Worm (Caenorhabditis elegans) whole organism, L4 larva: ENCODE results near the gene sra-27.

Experiments
- T26A8.4 ChIP-seq: fragments of 200-800 bp; sonication (Bioruptor generic); IDR thresholded peaks from 2 replicates; pipeline ENCODE4 v1.3.6; 2022; ENCODE audit warnings: missing genetic modification characterization, missing compliant biosample characterization
- ctbp-1 ChIP-seq: fragments of 200-800 bp; sonication (Bioruptor generic); IDR thresholded peaks from 2 replicates; pipeline ENCODE4 v1.3.6; 2022; ENCODE audit warnings: missing genetic modification reagents, missing genetic modification characterization, missing compliant biosample characterization
- egl-27 ChIP-seq: sonication (generic microtip); optimal IDR thresholded peaks from 3 replicates; lab custom pipeline; 2017; ENCODE audit warnings: missing biosample characterization, missing genetic modification reagents, missing genetic modification characterization
- gei-8 ChIP-seq: fragments of 200-800 bp; sonication (Bioruptor generic); optimal IDR thresholded peaks from 2 replicates; lab custom pipeline; 2018; ENCODE audit warnings: mild to moderate bottlenecking, missing genetic modification characterization, missing compliant biosample characterization
- lin-13 ChIP-seq: fragments of 150-350 bp; optimal IDR thresholded peaks from 2 replicates; lab custom pipeline; 2014; ENCODE audit warnings: missing biosample characterization, missing genetic modification reagents, missing genetic modification characterization
- ztf-11 ChIP-seq: fragments of 150-350 bp; optimal IDR thresholded peaks from 2 replicates; lab custom pipeline; 2014; ENCODE audit warnings: missing biosample characterization, missing genetic modification characterization

DNA sequence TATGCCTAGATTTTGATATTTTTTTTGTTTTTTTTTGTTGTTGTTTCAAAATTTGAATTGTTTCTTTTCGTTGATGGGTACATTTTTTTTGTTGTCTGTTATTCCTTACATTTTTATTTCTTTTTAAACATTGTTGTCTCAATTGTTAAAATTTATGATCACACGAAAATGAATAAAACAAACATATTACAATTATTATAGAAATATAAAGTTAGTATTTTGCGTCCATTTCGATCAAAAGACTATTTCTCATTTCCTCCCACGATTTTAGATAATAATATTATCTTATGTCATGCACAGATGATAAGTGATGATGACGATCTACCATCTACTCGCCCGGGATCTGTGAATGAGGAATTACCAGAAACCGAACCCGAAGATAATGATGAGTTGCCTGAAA is 14.1 kb upstream of the sra-27 start, which contains the start of gene wrn-1:
- TF ChIP-seq T26A8.4 (no peak), egl-27 (tag; lab: Kevin White, UChicago) (no peak), gei-8 (GFP tag; lab: Kevin White, UChicago) (no peak), ctbp-1 (GFP tag; lab: Robert Waterston, UW) (no peak), ztf-11 (tag; lab: Kevin White, UChicago) (no peak), lin-13 (GFP tag; lab: Kevin White, UChicago) (no peak)
